Worm (Caenorhabditis elegans): ENCODE measurements around the gene T23C6.4.
"Not testable (repeated sequence)": the region's sequence is repeated elsewhere in the genome, so short reads cannot be mapped to it uniquely, and the experiment has no call there.

T23C6.4 gene

ce11 chrX:17134427-17134826 lies 15.3 kb downstream of the T23C6.4 start, which contains the start of gene K09E3.7:
Gene K09E3.7 (minus strand): TSS chrX:17134527.
- TF ChIP-seq unc-42 (tag; optimal IDR thresholded peaks at IDR 0.05) (no peak), elt-2 (tag; optimal IDR thresholded peaks at IDR 0.05) (no peak), pax-1 (tag; optimal IDR thresholded peaks at IDR 0.05) (no peak), pag-3 (tag; optimal IDR thresholded peaks at IDR 0.05; ENCODE audit: borderline replicate concordance) (no peak), C38D4.7 (GFP tag; optimal IDR thresholded peaks at IDR 0.05) (no peak), sox-2 (GFP tag; IDR thresholded peaks at IDR 0.05) (no peak), ceh-14 (tag; optimal IDR thresholded peaks at IDR 0.05) (no peak), hlh-30 (tag; optimal IDR thresholded peaks at IDR 0.05; ENCODE audit: insufficient read depth) (no peak), ama-1 (optimal IDR thresholded peaks at IDR 0.05) (no peak), lin-11 (tag; optimal IDR thresholded peaks at IDR 0.05) (no peak), ceh-9 (tag; optimal IDR thresholded peaks at IDR 0.05) (no peak), pha-4 (tag; optimal IDR thresholded peaks at IDR 0.05) (no peak), ceh-24 (tag; optimal IDR thresholded peaks at IDR 0.05) (no peak), unc-86 (tag; optimal IDR thresholded peaks at IDR 0.05) (no peak), ceh-31 (tag; optimal IDR thresholded peaks at IDR 0.05) (no peak), nhr-232 (tag; optimal IDR thresholded peaks at IDR 0.05) (no peak), gmeb-2 (tag; optimal IDR thresholded peaks at IDR 0.05) (no peak)

- TF ChIP-seq pqm-1 (tag; optimal IDR thresholded peaks at IDR 0.05); ama-1 (optimal IDR thresholded peaks at IDR 0.05); unc-55 (GFP tag; optimal IDR thresholded peaks at IDR 0.05): not testable (repeated sequence)
Measured at ce11 chrX:17117359-17117758, 32.4 kb downstream of the T23C6.4 start, which contains the start of gene K09E3.2. Gene K09E3.2 (plus strand): TSS chrX:17117659.

- TF ChIP-seq ceh-22 (tag; optimal IDR thresholded peaks at IDR 0.05) (no peak), eyg-1 (tag; optimal IDR thresholded peaks at IDR 0.05) (no peak), ceh-2 (tag; optimal IDR thresholded peaks at IDR 0.05) (no peak), ahr-1 (tag; optimal IDR thresholded peaks at IDR 0.05) (no peak), hlh-8 (tag; optimal IDR thresholded peaks at IDR 0.05) (no peak), ceh-9 (tag; optimal IDR thresholded peaks at IDR 0.05) (no peak), tbx-2 (tag; optimal IDR thresholded peaks at IDR 0.05) (no peak), dmd-4 (tag; optimal IDR thresholded peaks at IDR 0.05; ENCODE audit: borderline replicate concordance) (no peak), nhr-11 (tag; optimal IDR thresholded peaks at IDR 0.05) (no peak), hlh-6 (tag; optimal IDR thresholded peaks at IDR 0.05) (no peak), dve-1 (tag; optimal IDR thresholded peaks at IDR 0.05) (no peak), tbx-7 (tag; optimal IDR thresholded peaks at IDR 0.05) (no peak), nfya-1 (tag; optimal IDR thresholded peaks at IDR 0.05) (no peak), ets-4 (tag; optimal IDR thresholded peaks at IDR 0.05) (no peak), hlh-15 (tag; optimal IDR thresholded peaks at IDR 0.05) (no peak), unc-55 (GFP tag; optimal IDR thresholded peaks at IDR 0.05) (no peak)
Measured at ce11 chrX:17115089-17115488, 34.6 kb downstream of the T23C6.4 start, which contains the start of gene lido-6. Gene lido-6 (minus strand): TSS chrX:17115189.

ce11 chrX:17110555-17110954 lies 39.2 kb downstream of the T23C6.4 start, which contains the start of gene lido-5:
Gene lido-5 (minus strand): TSS chrX:17110655.
- TF ChIP-seq unc-55 (GFP tag; optimal IDR thresholded peaks at IDR 0.05): no peak
- TF ChIP-seq pha-2 (tag; optimal IDR thresholded peaks at IDR 0.05): no peak
- no peak for TF ChIP-seq Y22D7AL.16 (tag; optimal IDR thresholded peaks at IDR 0.05)
- no peak for TF ChIP-seq nhr-232 (tag; optimal IDR thresholded peaks at IDR 0.05)
- no peak for TF ChIP-seq dve-1 (tag; optimal IDR thresholded peaks at IDR 0.05)
- no peak for TF ChIP-seq eyg-1 (tag; optimal IDR thresholded peaks at IDR 0.05)
- TF ChIP-seq ttx-3 (tag; optimal IDR thresholded peaks at IDR 0.05): no peak
- TF ChIP-seq ceh-30 (tag; optimal IDR thresholded peaks at IDR 0.05): no peak
- TF ChIP-seq npax-4 (tag; optimal IDR thresholded peaks at IDR 0.05): no peak
- TF ChIP-seq nfya-1 (tag; optimal IDR thresholded peaks at IDR 0.05): no peak
- TF ChIP-seq ceh-34 (tag; optimal IDR thresholded peaks at IDR 0.05): no peak
- no peak for TF ChIP-seq unc-42 (tag; optimal IDR thresholded peaks at IDR 0.05)
- TF ChIP-seq pros-1 (tag; optimal IDR thresholded peaks at IDR 0.05): no peak
- TF ChIP-seq ceh-48 (tag; optimal IDR thresholded peaks at IDR 0.05): no peak

Data from whole organism, late embryonic.